Fruit fly (Drosophila melanogaster) whole organism, larva: ENCODE measurements around the gene Kaz-m1.

ENCODE experiments used
- noc ChIP-seq: fragments of 200-800 bp; sonication (Bioruptor generic); optimal IDR thresholded peaks from 3 replicates; lab custom pipeline; 2019; ENCODE audit warnings: missing biosample characterization, mild to moderate bottlenecking, missing genetic modification characterization, moderate library complexity

Gene Kaz-m1

dm6 chr3R:26014262-26014833 is at the start of gene Kaz-m1:
TSS of gene Kaz-m1 (plus strand) at chr3R:26014721.
- TF ChIP-seq noc (tag; lab: Kevin White, UChicago), result peak; percentile 65

dm6 chr3R:25966944-25967343 is 47.6 kb upstream of the Kaz-m1 start:
- no peak for TF ChIP-seq noc (tag; lab: Kevin White, UChicago)

dm6 chr3R:25968486-25968885 is 46.0 kb upstream of the Kaz-m1 start:
- no peak for TF ChIP-seq noc (tag; lab: Kevin White, UChicago)

dm6 chr3R:25968915-25969314 is 45.6 kb upstream of the Kaz-m1 start:
- no peak for TF ChIP-seq noc (tag; lab: Kevin White, UChicago)

- no peak for TF ChIP-seq noc (tag; lab: Kevin White, UChicago)
Measured at dm6 chr3R:25969780-25970179, 44.7 kb upstream of the Kaz-m1 start, which contains the start of gene fid. TSS of gene fid (plus strand) at chr3R:25970080.

dm6 chr3R:25982734-25983133 is 31.8 kb upstream of the Kaz-m1 start, which contains the start of gene Nf1:
TSS of gene Nf1 (plus strand) at chr3R:25983013.
- no peak for TF ChIP-seq noc (tag; lab: Kevin White, UChicago)

- no peak for TF ChIP-seq noc (tag; lab: Kevin White, UChicago)
Measured at dm6 chr3R:25983274-25983673, 31.2 kb upstream of the Kaz-m1 start.

dm6 chr3R:25996197-25997005 is 18.1 kb upstream of the Kaz-m1 start, which contains the start of gene CG43116:
TSS of gene CG43116 (minus strand) at chr3R:25996996.
- no peak for TF ChIP-seq noc (tag; lab: Kevin White, UChicago)

- no peak for TF ChIP-seq noc (tag; lab: Kevin White, UChicago)
Measured at dm6 chr3R:25997068-25997714, 17.3 kb upstream of the Kaz-m1 start.

dm6 chr3R:25999130-25999529 is 15.4 kb upstream of the Kaz-m1 start:
- no peak for TF ChIP-seq noc (tag; lab: Kevin White, UChicago)

dm6 chr3R:25999611-26000010 is 14.9 kb upstream of the Kaz-m1 start:
- no peak for TF ChIP-seq noc (tag; lab: Kevin White, UChicago)

- TF ChIP-seq noc (tag; lab: Kevin White, UChicago), result no peak
Measured at dm6 chr3R:26000720-26001682, 13.5 kb upstream of the Kaz-m1 start.

dm6 chr3R:26002039-26002438 is 12.5 kb upstream of the Kaz-m1 start:
- TF ChIP-seq noc (tag; lab: Kevin White, UChicago), result no peak

- TF ChIP-seq noc (tag; lab: Kevin White, UChicago), result no peak
Measured at dm6 chr3R:26002570-26003332, 11.8 kb upstream of the Kaz-m1 start.
